Worm (Caenorhabditis elegans) whole organism, young adult: Measurements from ENCODE around the gene C02F5.12.
A peak's percentile ranks its signal among the peaks of the same experiment; 100 is the strongest.

Experiments used
- B0019.2 ChIP-seq: fragments of 200-800 bp; sonication (Bioruptor generic); conservative IDR thresholded peaks from 2 replicates; pipeline ENCODE4 v1.3.6; 2022; ENCODE audit warnings: missing genetic modification reagents, missing genetic modification characterization, missing compliant biosample characterization
- D2030.7 ChIP-seq: fragments of 200-800 bp; sonication (Bioruptor generic); IDR thresholded peaks from 2 replicates; pipeline ENCODE4 v1.3.6; 2022; ENCODE audit warnings: missing genetic modification reagents, missing genetic modification characterization, missing compliant biosample characterization
- F23B12.7 ChIP-seq: sonication (generic microtip); optimal IDR thresholded peaks from 2 replicates; lab custom pipeline; 2017; ENCODE audit warnings: missing genetic modification characterization, mild to moderate bottlenecking, missing compliant biosample characterization, antibody characterized with exemption, moderate library complexity; ENCODE audit not compliant: insufficient read depth
- F33H1.4 ChIP-seq: fragments of 200-800 bp; sonication (Bioruptor generic); IDR thresholded peaks from 2 replicates; pipeline ENCODE4 v1.3.6; 2022; ENCODE audit warnings: missing genetic modification reagents, missing genetic modification characterization, missing compliant biosample characterization
- F49E8.2 ChIP-seq: sonication (generic microtip); optimal IDR thresholded peaks from 3 replicates; lab custom pipeline; 2017; ENCODE audit warnings: missing genetic modification characterization, mild to moderate bottlenecking, missing compliant biosample characterization, antibody characterized with exemption, moderate library complexity; ENCODE audit not compliant: insufficient read depth
- F55B11.4 ChIP-seq: sonication (generic microtip); optimal IDR thresholded peaks from 2 replicates; lab custom pipeline; 2016; ENCODE audit warnings: missing compliant biosample characterization, missing genetic modification characterization, borderline replicate concordance; ENCODE audit not compliant: insufficient read depth
- F57A8.1 ChIP-seq: fragments of 200-800 bp; sonication (Bioruptor generic); optimal IDR thresholded peaks from 2 replicates; lab custom pipeline; 2018; ENCODE audit warnings: mild to moderate bottlenecking, missing genetic modification characterization, moderate library complexity, missing compliant biosample characterization
- F57C9.4 ChIP-seq: sonication (generic microtip); optimal IDR thresholded peaks from 2 replicates; lab custom pipeline; 2017; ENCODE audit warnings: mild to moderate bottlenecking, missing genetic modification characterization, missing compliant biosample characterization
- Y53G8AR.9 ChIP-seq: fragments of 200-800 bp; sonication (Bioruptor generic); conservative IDR thresholded peaks from 2 replicates; pipeline ENCODE4 v1.3.6; 2022; ENCODE audit warnings: missing genetic modification reagents, missing genetic modification characterization, missing compliant biosample characterization
- Y79H2A.3 ChIP-seq: fragments of 200-800 bp; sonication (Bioruptor generic); conservative IDR thresholded peaks from 2 replicates; pipeline ENCODE4 v1.3.6; 2022; ENCODE audit warnings: missing genetic modification reagents, missing genetic modification characterization, missing compliant biosample characterization
- Y95B8A.8 ChIP-seq: fragments of 200-800 bp; sonication (Bioruptor generic); IDR thresholded peaks from 2 replicates; pipeline ENCODE4 v1.3.6; 2022; ENCODE audit warnings: missing genetic modification reagents, missing genetic modification characterization, missing compliant biosample characterization
- bed-2 ChIP-seq: fragments of 200-800 bp; sonication (Bioruptor generic); IDR thresholded peaks from 2 replicates; pipeline ENCODE4 v1.3.6; 2022; ENCODE audit warnings: missing genetic modification reagents, missing genetic modification characterization, missing compliant biosample characterization
- ceh-100 ChIP-seq: fragments of 200-800 bp; sonication (Bioruptor generic); IDR thresholded peaks from 2 replicates; pipeline ENCODE4 v1.3.6; 2022; ENCODE audit warnings: missing genetic modification reagents, missing genetic modification characterization, missing compliant biosample characterization
- ceh-40 ChIP-seq: fragments of 200-800 bp; sonication (Bioruptor generic); IDR thresholded peaks from 2 replicates; pipeline ENCODE4 v1.3.6; 2022; ENCODE audit warnings: missing genetic modification characterization, missing compliant biosample characterization
- ceh-58 ChIP-seq: fragments of 200-800 bp; sonication (Bioruptor generic); IDR thresholded peaks from 2 replicates; pipeline ENCODE4 v1.3.6; 2022; ENCODE audit warnings: missing genetic modification characterization, missing compliant biosample characterization
- ceh-91 ChIP-seq: fragments of 200-800 bp; sonication (Bioruptor generic); IDR thresholded peaks from 2 replicates; pipeline ENCODE4 v1.3.6; 2022; ENCODE audit warnings: missing genetic modification reagents, missing genetic modification characterization, missing compliant biosample characterization
- dox-1 ChIP-seq: fragments of 200-800 bp; sonication (Bioruptor generic); IDR thresholded peaks from 2 replicates; pipeline ENCODE4 v1.3.6; 2022; ENCODE audit warnings: missing genetic modification reagents, missing genetic modification characterization, missing compliant biosample characterization
- egl-18 ChIP-seq: fragments of 200-800 bp; sonication (Bioruptor generic); IDR thresholded peaks from 2 replicates; pipeline ENCODE4 v1.3.6; 2022; ENCODE audit warnings: missing genetic modification reagents, missing genetic modification characterization, missing compliant biosample characterization
- egrh-3 ChIP-seq: fragments of 200-800 bp; sonication (Bioruptor generic); IDR thresholded peaks from 2 replicates; pipeline ENCODE4 v1.3.6; 2022; ENCODE audit warnings: missing genetic modification reagents, missing genetic modification characterization, missing compliant biosample characterization
- fkh-3 ChIP-seq: sonication (generic microtip); optimal IDR thresholded peaks from 2 replicates; lab custom pipeline; 2016; ENCODE audit warnings: mild to moderate bottlenecking, missing genetic modification characterization, missing compliant biosample characterization
- hmg-1.2 ChIP-seq: fragments of 200-800 bp; sonication (Bioruptor generic); IDR thresholded peaks from 2 replicates; pipeline ENCODE4 v1.3.6; 2022; ENCODE audit warnings: missing genetic modification reagents, missing genetic modification characterization, missing compliant biosample characterization
- hrde-1 ChIP-seq: sonication (generic microtip); optimal IDR thresholded peaks from 2 replicates; lab custom pipeline; 2016; ENCODE audit warnings: missing genetic modification characterization, mild to moderate bottlenecking, missing compliant biosample characterization, moderate library complexity, missing genotype, missing genetic modification reagents, borderline replicate concordance
- hsf-1 ChIP-seq: fragments of 200-800 bp; sonication (Bioruptor generic); IDR thresholded peaks from 2 replicates; pipeline ENCODE4 v1.3.6; 2022; ENCODE audit warnings: missing genetic modification reagents, missing genetic modification characterization, missing compliant biosample characterization
- lag-1 ChIP-seq: fragments of 200-800 bp; sonication (Bioruptor generic); IDR thresholded peaks from 2 replicates; pipeline ENCODE4 v1.3.6; 2022; ENCODE audit warnings: missing genetic modification reagents, missing genetic modification characterization, missing compliant biosample characterization
- lin-54 ChIP-seq: fragments of 200-800 bp; sonication (Bioruptor generic); optimal IDR thresholded peaks from 2 replicates; lab custom pipeline; 2018; ENCODE audit warnings: mild to moderate bottlenecking, missing genetic modification characterization, missing compliant biosample characterization
- madf-3 ChIP-seq: fragments of 200-800 bp; sonication (Bioruptor generic); IDR thresholded peaks from 2 replicates; pipeline ENCODE4 v1.3.6; 2022; ENCODE audit warnings: missing genetic modification reagents, missing genetic modification characterization, missing compliant biosample characterization
- madf-6 ChIP-seq: fragments of 200-800 bp; sonication (Bioruptor generic); IDR thresholded peaks from 2 replicates; pipeline ENCODE4 v1.3.6; 2022; ENCODE audit warnings: missing genetic modification reagents, missing genetic modification characterization, missing compliant biosample characterization
- mel-28 ChIP-seq: sonication (generic microtip); optimal IDR thresholded peaks from 2 replicates; lab custom pipeline; 2016; ENCODE audit warnings: borderline replicate concordance, mild to moderate bottlenecking, missing genetic modification characterization, missing compliant biosample characterization
- nfya-1 ChIP-seq: sonication (generic microtip); optimal IDR thresholded peaks from 2 replicates; lab custom pipeline; 2017; ENCODE audit warnings: antibody characterized with exemption, missing compliant biosample characterization, missing genetic modification characterization, borderline replicate concordance; ENCODE audit not compliant: insufficient read depth
- nfya-2 ChIP-seq: fragments of 200-800 bp; sonication (Bioruptor generic); IDR thresholded peaks from 2 replicates; pipeline ENCODE4 v1.3.6; 2022; ENCODE audit warnings: missing genetic modification reagents, missing genetic modification characterization, missing compliant biosample characterization
- nfyb-1 ChIP-seq: fragments of 200-800 bp; sonication (Bioruptor generic); IDR thresholded peaks from 2 replicates; pipeline ENCODE4 v1.3.6; 2022; ENCODE audit warnings: missing genetic modification reagents, missing genetic modification characterization, missing compliant biosample characterization
- nhr-120 ChIP-seq: fragments of 200-800 bp; sonication (Bioruptor generic); IDR thresholded peaks from 2 replicates; pipeline ENCODE4 v1.3.6; 2022; ENCODE audit warnings: missing genetic modification characterization, missing compliant biosample characterization
- nhr-80 ChIP-seq: sonication (generic microtip); optimal IDR thresholded peaks from 2 replicates; lab custom pipeline; 2016; ENCODE audit warnings: missing genetic modification characterization, missing compliant biosample characterization
- pha-4 ChIP-seq: fragments of 150-350 bp; sonication (generic microtip); optimal IDR thresholded peaks from 2 replicates; lab custom pipeline; 2014; ENCODE audit warnings: missing biosample characterization, missing genetic modification reagents, missing genetic modification characterization
- sea-2 ChIP-seq: fragments of 200-800 bp; sonication (Bioruptor generic); IDR thresholded peaks from 2 replicates; pipeline ENCODE4 v1.3.6; 2022; ENCODE audit warnings: missing genetic modification characterization, missing compliant biosample characterization
- somi-1 ChIP-seq: fragments of 200-800 bp; sonication (Bioruptor generic); optimal IDR thresholded peaks from 2 replicates; lab custom pipeline; 2018; ENCODE audit warnings: mild to moderate bottlenecking, missing genetic modification characterization, missing compliant biosample characterization
- sptf-2 ChIP-seq: fragments of 200-800 bp; sonication (Bioruptor generic); optimal IDR thresholded peaks from 2 replicates; lab custom pipeline; 2018; ENCODE audit warnings: mild to moderate bottlenecking, missing genetic modification characterization, missing compliant biosample characterization
- tbp1 ChIP-seq: fragments of 200-800 bp; sonication (Bioruptor generic); optimal IDR thresholded peaks from 2 replicates; lab custom pipeline; 2018; ENCODE audit warnings: mild to moderate bottlenecking, missing genetic modification characterization, missing compliant biosample characterization
- zfh-2 ChIP-seq: fragments of 200-800 bp; sonication (Bioruptor generic); conservative IDR thresholded peaks from 2 replicates; pipeline ENCODE4 v1.3.6; 2022; ENCODE audit warnings: missing genetic modification reagents, missing genetic modification characterization, missing compliant biosample characterization
- zim-3 ChIP-seq: sonication (generic microtip); optimal IDR thresholded peaks from 2 replicates; lab custom pipeline; 2017; ENCODE audit warnings: mild to moderate bottlenecking, missing genetic modification characterization, moderate library complexity, missing compliant biosample characterization
- ztf-3 ChIP-seq: fragments of 200-800 bp; sonication (Bioruptor generic); optimal IDR thresholded peaks from 2 replicates; lab custom pipeline; 2018; ENCODE audit warnings: mild to moderate bottlenecking, missing genetic modification characterization, missing compliant biosample characterization

Gene C02F5.12

DNA sequence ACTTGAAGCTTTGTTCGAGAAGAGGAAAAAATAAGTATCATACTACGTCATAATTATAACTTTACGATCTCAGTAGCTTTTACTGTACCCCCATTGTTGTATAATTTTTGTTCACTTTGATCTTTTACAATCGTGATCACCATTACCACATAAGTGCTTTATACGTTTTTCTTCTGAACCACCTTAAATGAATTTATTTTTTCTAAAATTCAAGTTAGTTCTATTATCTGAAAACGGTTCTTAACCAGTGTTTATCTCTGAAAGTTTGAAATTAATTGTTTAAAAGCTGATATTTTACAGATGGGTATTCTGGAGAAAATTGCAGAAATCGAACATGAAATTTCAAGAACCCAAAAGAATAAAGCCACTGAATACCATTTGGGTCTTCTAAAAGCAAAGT is 2.8 kb upstream of the C02F5.12 start, which contains the start of gene C02F5.3:
Gene C02F5.3 (plus strand): TSS at position 301 of the 400 bp plus-strand sequence.
- no peak for TF ChIP-seq fkh-3 (tag; lab: Kevin White, UChicago)
- TF ChIP-seq hsf-1 (GFP tag; lab: Robert Waterston, UW): no peak
- TF ChIP-seq nfyb-1 (GFP tag; lab: Robert Waterston, UW): no peak
- no peak for TF ChIP-seq hrde-1 (tag; lab: Kevin White, UChicago)
- TF ChIP-seq F57A8.1 (GFP tag; lab: Kevin White, UChicago): no peak
- no peak for TF ChIP-seq ceh-100 (GFP tag; lab: Robert Waterston, UW)
- TF ChIP-seq zfh-2 (GFP tag; lab: Robert Waterston, UW): no peak
- no peak for TF ChIP-seq sptf-2

DNA sequence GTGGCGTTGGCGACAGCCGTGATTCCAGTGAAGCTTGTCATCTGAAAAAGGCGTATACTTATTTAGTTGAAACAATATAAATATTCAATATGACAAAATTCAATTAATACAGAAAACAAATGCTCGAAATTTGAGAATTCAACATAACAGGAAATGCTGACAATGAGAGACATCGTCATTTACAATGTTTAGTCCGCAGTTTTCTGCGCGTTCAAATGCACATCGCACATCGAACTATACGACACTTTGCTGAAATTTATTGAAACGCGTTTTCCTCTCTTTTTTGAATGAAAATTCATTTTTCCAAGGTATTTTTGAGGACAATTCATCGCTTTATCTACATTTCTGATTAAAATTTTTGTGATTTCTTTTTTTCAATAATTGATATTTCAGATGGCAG is 1.2 kb upstream of the C02F5.12 start, which contains the start of the genes pbs-6 and cids-1:
Gene pbs-6 (minus strand): TSS at position 41 of the 400 bp plus-strand sequence.
Gene cids-1 (plus strand): TSS at position 394 of the 400 bp plus-strand sequence.
- TF ChIP-seq nhr-80 (tag; lab: Kevin White, UChicago): no peak
- peak; percentile 13; the same call in 1 of the 2 replicates for TF ChIP-seq hmg-1.2

DNA sequence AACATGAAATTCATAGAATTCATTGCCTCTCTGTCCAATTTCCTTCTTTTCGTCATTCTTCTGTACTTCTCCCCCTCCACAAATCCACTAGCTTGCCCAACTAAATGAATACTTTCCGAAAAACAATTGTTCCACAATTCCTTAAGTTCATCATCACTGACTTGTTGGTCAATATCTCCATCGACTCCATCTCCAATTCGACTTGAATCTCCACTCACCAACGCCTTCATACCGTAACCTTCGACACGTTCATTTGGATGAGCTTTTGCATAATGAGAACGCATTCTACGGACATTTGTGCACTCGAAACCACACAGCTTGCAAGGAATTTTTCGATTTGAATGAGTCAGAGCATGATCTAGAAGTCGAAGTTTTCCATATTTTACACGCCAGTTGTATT is 1.9 kb downstream of the C02F5.12 start:
- TF ChIP-seq ztf-3 (GFP tag; lab: Kevin White, UChicago) (no peak), nfya-1 (tag; lab: Kevin White, UChicago) (no peak), egl-18 (GFP tag; lab: Robert Waterston, UW) (no peak), ceh-40 (no peak), F55B11.4 (tag; lab: Kevin White, UChicago) (no peak), lag-1 (GFP tag; lab: Robert Waterston, UW) (no peak), Y95B8A.8 (GFP tag; lab: Robert Waterston, UW) (no peak), Y79H2A.3 (no peak), dox-1 (GFP tag; lab: Robert Waterston, UW) (no peak), F49E8.2 (tag; lab: Kevin White, UChicago) (no peak), ceh-91 (GFP tag; lab: Robert Waterston, UW) (no peak), sea-2 (GFP tag; lab: Robert Waterston, UW) (no peak)

DNA sequence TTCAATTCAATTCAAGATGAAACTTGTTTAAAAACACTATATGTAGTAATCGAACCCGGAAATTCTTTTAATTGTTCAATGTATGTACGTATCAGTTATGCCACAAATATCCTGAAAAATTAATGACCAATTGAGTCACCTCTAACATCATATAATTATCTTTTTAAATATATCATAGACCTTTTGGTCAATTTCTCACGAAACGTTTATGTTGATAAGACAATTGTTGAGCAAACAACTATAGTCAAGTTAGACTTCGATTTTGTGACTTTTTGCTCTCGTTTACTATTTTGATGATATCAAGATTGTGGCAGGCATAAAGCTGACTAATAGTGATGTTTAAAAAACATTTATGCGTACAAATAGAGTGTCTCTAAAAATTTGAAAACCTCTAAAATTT is 2.6 kb downstream of the C02F5.12 start:
- TF ChIP-seq nhr-80 (tag; lab: Kevin White, UChicago): peak; percentile 28
- TF ChIP-seq pha-4 (tag; lab: Kevin White, UChicago): no peak
- no peak for TF ChIP-seq zim-3 (tag; lab: Kevin White, UChicago)

DNA sequence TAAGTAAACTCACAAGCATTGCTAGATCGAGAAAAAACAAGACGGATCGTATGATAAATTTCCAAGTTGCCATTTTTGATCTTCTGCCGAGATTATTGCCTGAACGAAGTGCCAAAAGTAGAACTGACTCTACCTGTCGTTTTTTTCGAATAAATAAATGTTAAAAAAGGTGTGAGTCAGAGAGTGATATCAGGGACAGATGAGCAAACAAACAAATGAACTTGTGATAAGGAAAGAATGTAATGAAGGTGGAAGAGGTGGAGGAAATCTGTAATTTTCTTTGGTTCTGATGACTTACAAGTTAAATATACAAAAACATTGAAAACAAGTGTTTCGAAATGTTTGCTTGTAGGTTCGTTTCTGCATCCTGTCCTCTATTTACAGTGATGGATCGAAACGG is 3.5 kb downstream of the C02F5.12 start, which contains the start of gene tsp-1:
Gene tsp-1 (minus strand): TSS at position 99 of the 400 bp plus-strand sequence.
- no peak for TF ChIP-seq lin-54 (GFP tag; lab: Kevin White, UChicago)
- no peak for TF ChIP-seq Y79H2A.3
- no peak for TF ChIP-seq tbp1 (GFP tag; lab: Kevin White, UChicago)
- TF ChIP-seq F57C9.4 (tag; lab: Kevin White, UChicago): no peak
- no peak for TF ChIP-seq D2030.7 (GFP tag; lab: Robert Waterston, UW)
- TF ChIP-seq bed-2 (GFP tag; lab: Robert Waterston, UW): no peak
- TF ChIP-seq mel-28: no peak
- TF ChIP-seq B0019.2 (GFP tag; lab: Robert Waterston, UW): no peak
- TF ChIP-seq F23B12.7 (tag; lab: Kevin White, UChicago): no peak
- TF ChIP-seq F33H1.4 (GFP tag; lab: Robert Waterston, UW): no peak
- no peak for TF ChIP-seq zim-3 (tag; lab: Kevin White, UChicago)
- TF ChIP-seq ceh-58 (GFP tag; lab: Robert Waterston, UW): no peak
- TF ChIP-seq somi-1 (GFP tag; lab: Kevin White, UChicago): no peak
- no peak for TF ChIP-seq nfya-2
- TF ChIP-seq madf-6 (GFP tag; lab: Robert Waterston, UW): no peak
- no peak for TF ChIP-seq madf-3 (GFP tag; lab: Robert Waterston, UW)
- TF ChIP-seq Y53G8AR.9 (GFP tag; lab: Robert Waterston, UW): no peak
- no peak for TF ChIP-seq nhr-120 (GFP tag; lab: Robert Waterston, UW)
- no peak for TF ChIP-seq egrh-3 (GFP tag; lab: Robert Waterston, UW)
